Worm (Caenorhabditis elegans): Measurements from ENCODE around the gene T24F1.7.

ce11 chrII:11270829-11271228, 41.5 kb upstream of the T24F1.7 start:
- TF ChIP-seq ama-1 (optimal IDR thresholded peaks at IDR 0.05) (no peak), elt-4 (tag; optimal IDR thresholded peaks at IDR 0.05) (no peak), ref-2 (tag; optimal IDR thresholded peaks at IDR 0.05) (no peak), fkh-10 (GFP tag; optimal IDR thresholded peaks at IDR 0.05) (no peak), nfya-1 (tag; optimal IDR thresholded peaks at IDR 0.05) (no peak), ztf-16 (tag; optimal IDR thresholded peaks at IDR 0.05) (no peak), eyg-1 (tag; optimal IDR thresholded peaks at IDR 0.05) (no peak), sox-4 (tag; optimal IDR thresholded peaks at IDR 0.05) (no peak), pqm-1 (tag; optimal IDR thresholded peaks at IDR 0.05) (no peak), odd-2 (tag; optimal IDR thresholded peaks at IDR 0.05) (no peak), sox-2 (GFP tag; IDR thresholded peaks at IDR 0.05) (no peak)
